Worm (Caenorhabditis elegans) whole organism, late embryonic: ENCODE measurements around the gene Y43F8B.14.

Experiments
- F13H6.1 ChIP-seq: sonication (generic microtip); optimal IDR thresholded peaks from 2 replicates; lab custom pipeline; 2016; ENCODE audit warnings: missing genetic modification characterization, missing compliant biosample characterization
- K02D7.2 ChIP-seq: sonication (generic microtip); optimal IDR thresholded peaks from 2 replicates; lab custom pipeline; 2017; ENCODE audit warnings: mild to moderate bottlenecking, missing genetic modification characterization, missing compliant biosample characterization
- K09A11.1 ChIP-seq: sonication (generic microtip); optimal IDR thresholded peaks from 2 replicates; lab custom pipeline; 2017; ENCODE audit warnings: antibody characterized with exemption, mild to moderate bottlenecking, missing genetic modification characterization, missing compliant biosample characterization; ENCODE audit not compliant: insufficient read depth
- T23F11.4 ChIP-seq: fragments of 200-800 bp; sonication (Bioruptor generic); optimal IDR thresholded peaks from 2 replicates; lab custom pipeline; 2018; ENCODE audit warnings: mild to moderate bottlenecking, missing genetic modification characterization, missing compliant biosample characterization
- ceh-18 ChIP-seq: sonication (generic microtip); optimal IDR thresholded peaks from 2 replicates; lab custom pipeline; 2016; ENCODE audit warnings: missing genetic modification characterization, missing compliant biosample characterization
- ceh-30 ChIP-seq: fragments of 150-350 bp; optimal IDR thresholded peaks from 2 replicates; lab custom pipeline; 2014; ENCODE audit warnings: missing biosample characterization, missing genetic modification characterization
- ceh-31 ChIP-seq: sonication (generic microtip); optimal IDR thresholded peaks from 2 replicates; lab custom pipeline; 2016; ENCODE audit warnings: missing genetic modification characterization, missing compliant biosample characterization
- ceh-34 ChIP-seq: sonication (generic microtip); optimal IDR thresholded peaks from 2 replicates; lab custom pipeline; 2016; ENCODE audit warnings: mild to moderate bottlenecking, missing genetic modification characterization, missing compliant biosample characterization
- ceh-6 ChIP-seq: fragments of 200-800 bp; sonication (Bioruptor generic); optimal IDR thresholded peaks from 2 replicates; lab custom pipeline; 2018; ENCODE audit warnings: mild to moderate bottlenecking, missing genetic modification characterization, missing compliant biosample characterization
- ceh-9 ChIP-seq: sonication (generic microtip); optimal IDR thresholded peaks from 2 replicates; lab custom pipeline; 2016; ENCODE audit warnings: mild to moderate bottlenecking, missing genetic modification characterization, inconsistent platforms, missing compliant biosample characterization
- che-1 ChIP-seq: sonication (generic microtip); optimal IDR thresholded peaks from 2 replicates; lab custom pipeline; 2016; ENCODE audit warnings: mild to moderate bottlenecking, missing genetic modification characterization, missing compliant biosample characterization
- dmd-4 ChIP-seq: sonication (generic microtip); optimal IDR thresholded peaks from 2 replicates; lab custom pipeline; 2016; ENCODE audit warnings: borderline replicate concordance, missing genetic modification characterization, missing compliant biosample characterization
- dve-1 ChIP-seq: sonication (generic microtip); optimal IDR thresholded peaks from 2 replicates; lab custom pipeline; 2017; ENCODE audit warnings: antibody characterized with exemption, mild to moderate bottlenecking, missing genetic modification characterization, missing compliant biosample characterization
- elt-2 ChIP-seq: sonication (generic microtip); optimal IDR thresholded peaks from 2 replicates; lab custom pipeline; 2016; ENCODE audit warnings: missing genetic modification reagents, missing genetic modification characterization, missing compliant biosample characterization
- elt-4 ChIP-seq: sonication (generic microtip); optimal IDR thresholded peaks from 2 replicates; lab custom pipeline; 2016; ENCODE audit warnings: missing genetic modification characterization, missing compliant biosample characterization
- fkh-10 ChIP-seq: fragments of 150-350 bp; optimal IDR thresholded peaks from 2 replicates; lab custom pipeline; 2014; ENCODE audit warnings: missing biosample characterization, missing genetic modification reagents, missing genetic modification characterization
- fkh-6 ChIP-seq: sonication (generic microtip); optimal IDR thresholded peaks from 2 replicates; lab custom pipeline; 2016; ENCODE audit warnings: missing genetic modification characterization, missing compliant biosample characterization
- gmeb-2 ChIP-seq: sonication (generic microtip); optimal IDR thresholded peaks from 2 replicates; lab custom pipeline; 2016; ENCODE audit warnings: missing genetic modification characterization, inconsistent platforms, missing compliant biosample characterization
- hlh-13 ChIP-seq: fragments of 200-800 bp; sonication (Bioruptor generic); optimal IDR thresholded peaks from 2 replicates; lab custom pipeline; 2018; ENCODE audit warnings: mild to moderate bottlenecking, missing genetic modification characterization, missing compliant biosample characterization
- hlh-15 ChIP-seq: sonication (generic microtip); optimal IDR thresholded peaks from 2 replicates; lab custom pipeline; 2016; ENCODE audit warnings: missing genetic modification characterization, missing compliant biosample characterization
- madf-2 ChIP-seq: sonication (generic microtip); optimal IDR thresholded peaks from 2 replicates; lab custom pipeline; 2017; ENCODE audit warnings: missing genetic modification characterization, missing compliant biosample characterization
- mec-3 ChIP-seq: sonication (generic microtip); optimal IDR thresholded peaks from 2 replicates; lab custom pipeline; 2016; ENCODE audit warnings: borderline replicate concordance, missing genetic modification characterization, missing compliant biosample characterization
- nhr-11 ChIP-seq: fragments of 150-350 bp; optimal IDR thresholded peaks from 2 replicates; lab custom pipeline; 2014; ENCODE audit warnings: missing biosample characterization, missing genetic modification characterization
- nhr-232 ChIP-seq: sonication (generic microtip); optimal IDR thresholded peaks from 2 replicates; lab custom pipeline; 2016; ENCODE audit warnings: missing genetic modification characterization, missing compliant biosample characterization
- odd-2 ChIP-seq: sonication (generic microtip); optimal IDR thresholded peaks from 2 replicates; lab custom pipeline; 2017; ENCODE audit warnings: antibody characterized with exemption, mild to moderate bottlenecking, missing genetic modification characterization, missing compliant biosample characterization
- pag-3 ChIP-seq: sonication (generic microtip); optimal IDR thresholded peaks from 2 replicates; lab custom pipeline; 2016; ENCODE audit warnings: missing compliant biosample characterization, missing genetic modification characterization, borderline replicate concordance
- pat-9 ChIP-seq: fragments of 200-800 bp; sonication (Bioruptor generic); optimal IDR thresholded peaks from 2 replicates; lab custom pipeline; 2018; ENCODE audit warnings: mild to moderate bottlenecking, missing genetic modification characterization, moderate library complexity, missing compliant biosample characterization
- pha-2 ChIP-seq: sonication (generic microtip); optimal IDR thresholded peaks from 2 replicates; lab custom pipeline; 2017; ENCODE audit warnings: mild to moderate bottlenecking, missing genetic modification characterization, missing compliant biosample characterization
- pqm-1 ChIP-seq: sonication (generic microtip); optimal IDR thresholded peaks from 2 replicates; lab custom pipeline; 2016; ENCODE audit warnings: missing genetic modification characterization, missing compliant biosample characterization
- rnt-1 ChIP-seq: sonication (generic microtip); optimal IDR thresholded peaks from 2 replicates; lab custom pipeline; 2016; ENCODE audit warnings: missing genetic modification characterization, missing compliant biosample characterization
- sdc-2 ChIP-seq: sonication (generic microtip); optimal IDR thresholded peaks from 2 replicates; lab custom pipeline; 2016; ENCODE audit warnings: missing genotype, missing genetic modification characterization, missing compliant biosample characterization
- tbx-7 ChIP-seq: sonication (generic microtip); optimal IDR thresholded peaks from 2 replicates; lab custom pipeline; 2016; ENCODE audit warnings: missing genotype, missing genetic modification characterization, missing compliant biosample characterization
- ttx-3 ChIP-seq: sonication (generic microtip); optimal IDR thresholded peaks from 2 replicates; lab custom pipeline; 2016; ENCODE audit warnings: missing genetic modification reagents, missing genetic modification characterization, missing compliant biosample characterization
- unc-3 ChIP-seq, 2 experiments: fragments of 200-800 bp in 1 of 2; sonication (Bioruptor generic) in 1 of 2; sonication (generic microtip) in 1 of 2; conservative IDR thresholded peaks in 1 of 2; optimal IDR thresholded peaks in 1 of 2; 2 replicates each; pipeline versions ENCODE4 v1.3.6 to Lab custom; 2016 to 2022; ENCODE audit warnings: missing compliant biosample characterization in 2 of 2, missing genetic modification characterization in 2 of 2, missing genetic modification reagents in 1 of 2
- zip-5 ChIP-seq: sonication (generic microtip); optimal IDR thresholded peaks from 2 replicates; lab custom pipeline; 2016; ENCODE audit warnings: missing genetic modification characterization, missing compliant biosample characterization
- ztf-16 ChIP-seq: sonication (generic microtip); optimal IDR thresholded peaks from 2 replicates; lab custom pipeline; 2017; ENCODE audit warnings: missing genetic modification characterization, missing compliant biosample characterization

Y43F8B.14 gene

ce11 chrV:19462020-19462419 is 6.2 kb upstream of the Y43F8B.14 start, which contains the start of gene Y43F8B.15:
Y43F8B.15 (minus strand) TSS chrV:19462120.
- TF ChIP-seq ceh-30 (no peak), che-1 (no peak), K09A11.1 (tag; lab: Kevin White, UChicago) (no peak), unc-3 (GFP tag; conservative IDR thresholded peaks at IDR 0.05; lab: Robert Waterston, UW) (no peak), unc-3 (tag; optimal IDR thresholded peaks at IDR 0.05; lab: Kevin White, UChicago) (no peak), nhr-232 (tag; lab: Kevin White, UChicago) (no peak), F13H6.1 (no peak), ceh-6 (GFP tag; lab: Kevin White, UChicago) (no peak), pqm-1 (tag; lab: Kevin White, UChicago) (no peak), ceh-34 (tag; lab: Kevin White, UChicago) (no peak), hlh-13 (GFP tag; lab: Kevin White, UChicago) (no peak), zip-5 (tag; lab: Kevin White, UChicago) (no peak), ceh-9 (tag; lab: Kevin White, UChicago) (no peak)

- TF ChIP-seq T23F11.4, result no peak
- no peak for TF ChIP-seq pag-3
- TF ChIP-seq ceh-18 (tag; lab: Kevin White, UChicago), result no peak
- TF ChIP-seq ttx-3 (tag; lab: Kevin White, UChicago), result no peak
- TF ChIP-seq sdc-2, result no peak
- TF ChIP-seq fkh-10 (GFP tag; lab: Kevin White, UChicago), result no peak
- no peak for TF ChIP-seq hlh-15 (tag; lab: Kevin White, UChicago)
- no peak for TF ChIP-seq dmd-4 (tag; lab: Kevin White, UChicago)
- TF ChIP-seq nhr-11 (tag; lab: Kevin White, UChicago), result no peak
- no peak for TF ChIP-seq elt-4 (tag; lab: Kevin White, UChicago)
- no peak for TF ChIP-seq pha-2 (tag; lab: Kevin White, UChicago)
- TF ChIP-seq madf-2 (tag; lab: Kevin White, UChicago), result no peak
- no peak for TF ChIP-seq pat-9 (tag; lab: Kevin White, UChicago)
- TF ChIP-seq ceh-31 (tag; lab: Kevin White, UChicago), result no peak
- TF ChIP-seq ceh-34 (tag; lab: Kevin White, UChicago), result no peak
- TF ChIP-seq ztf-16 (tag; lab: Kevin White, UChicago), result no peak
- TF ChIP-seq rnt-1 (tag; lab: Kevin White, UChicago), result no peak
- no peak for TF ChIP-seq K02D7.2
- no peak for TF ChIP-seq odd-2 (tag; lab: Kevin White, UChicago)
These were observed 1.3 kb upstream of the Y43F8B.14 start, which contains the start of gene Y43F8B.24 for ce11 chrV:19457120-19457519. Y43F8B.24 (plus strand) TSS chrV:19457420.

ce11 chrV:19449544-19449943 is 6.2 kb downstream of the Y43F8B.14 start, which contains the start of gene M04C3.5:
M04C3.5 (plus strand) TSS chrV:19449733.
- peak; percentile 8 for TF ChIP-seq elt-2 (tag; lab: Kevin White, UChicago)
- no peak for TF ChIP-seq rnt-1 (tag; lab: Kevin White, UChicago)

- no peak for TF ChIP-seq fkh-6 (tag; lab: Kevin White, UChicago)
- TF ChIP-seq dve-1 (tag; lab: Kevin White, UChicago), result no peak
- TF ChIP-seq T23F11.4, result no peak
- no peak for TF ChIP-seq sdc-2
- no peak for TF ChIP-seq F13H6.1
- TF ChIP-seq tbx-7, result no peak
- TF ChIP-seq elt-2 (tag; lab: Kevin White, UChicago), result no peak
- TF ChIP-seq ceh-34 (tag; lab: Kevin White, UChicago), result no peak
- no peak for TF ChIP-seq mec-3
- no peak for TF ChIP-seq nhr-11 (tag; lab: Kevin White, UChicago)
- no peak for TF ChIP-seq rnt-1 (tag; lab: Kevin White, UChicago)
- TF ChIP-seq pag-3, result no peak
- no peak for TF ChIP-seq gmeb-2
- TF ChIP-seq, all 69 proteins: peak for 0
These were observed 7.0 kb downstream of the Y43F8B.14 start, which contains the start of gene M04C3.2 for ce11 chrV:19448805-19449204. M04C3.2 (minus strand) TSS chrV:19448905.
